ENCODE assay signal across 5 fruit fly cellular contexts in genomic region chr3R:9626880-9627401, dm6.
TF ChIP-seq lines count a peak whose summit lies in the region.

CG9427 (minus strand) TSS chr3R:9626930.
CG8319 (plus strand) TSS chr3R:9627321.

- TF ChIP-seq CTCF in whole organism, embryonic (GFP tag; optimal IDR thresholded peaks at IDR 0.05; lab: Kevin White, UChicago) = no peak

TF ChIP-seq in whole organism, adult, 20 proteins besides CTCF, POLR2A, EP300 and RAD21 (continues in another document):
- peak; percentile 39 for TF ChIP-seq CG1620 (GFP tag; optimal IDR thresholded peaks at IDR 0.05; lab: Kevin White, UChicago)
- no peak for TF ChIP-seq toe (GFP tag; optimal IDR thresholded peaks at IDR 0.05; lab: Kevin White, UChicago)
- no peak for TF ChIP-seq kay (GFP tag; lab: Kevin White, UChicago; ENCODE audit: borderline replicate concordance)
- TF ChIP-seq bab1 (GFP tag; optimal IDR thresholded peaks at IDR 0.05; lab: Kevin White, UChicago) = peak; percentile 85
- TF ChIP-seq CG7101 (tag; optimal IDR thresholded peaks at IDR 0.05; lab: Kevin White, UChicago) = peak; percentile 69
- no peak for TF ChIP-seq ovo (GFP tag; optimal IDR thresholded peaks at IDR 0.05; lab: Kevin White, UChicago)
- peak; percentile 28 for TF ChIP-seq cic (GFP tag; optimal IDR thresholded peaks at IDR 0.05; lab: Kevin White, UChicago)
- peak; percentile 9 for TF ChIP-seq CG7045 (GFP tag; optimal IDR thresholded peaks at IDR 0.05; lab: Kevin White, UChicago)
- TF ChIP-seq Mnt (GFP tag; optimal IDR thresholded peaks at IDR 0.05; lab: Kevin White, UChicago) = peak; percentile 78
- TF ChIP-seq CG11617 (GFP tag; optimal IDR thresholded peaks at IDR 0.05; lab: Kevin White, UChicago) = peak; percentile 61
- TF ChIP-seq CG14711 (tag; optimal IDR thresholded peaks at IDR 0.05; lab: Kevin White, UChicago) = peak; percentile 65
- no peak for TF ChIP-seq cnc (optimal IDR thresholded peaks at IDR 0.05; lab: Kevin White, UChicago)
- TF ChIP-seq CG12768 (GFP tag; optimal IDR thresholded peaks at IDR 0.05; lab: Kevin White, UChicago) = no peak
- TF ChIP-seq Hr96 (GFP tag; optimal IDR thresholded peaks at IDR 0.05; lab: Kevin White, UChicago) = no peak
- no peak for TF ChIP-seq CG5204 (GFP tag; optimal IDR thresholded peaks at IDR 0.05; lab: Kevin White, UChicago)
- TF ChIP-seq pad (GFP tag; optimal IDR thresholded peaks at IDR 0.05; lab: Kevin White, UChicago) = peak; percentile 23
- TF ChIP-seq CG33017 (tag; optimal IDR thresholded peaks at IDR 0.05; lab: Kevin White, UChicago) = peak; percentile 33
- no peak for TF ChIP-seq tj (GFP tag; optimal IDR thresholded peaks at IDR 0.05; lab: Kevin White, UChicago)

TF ChIP-seq in whole organism, embryonic, 481 proteins besides CTCF, POLR2A, EP300 and RAD21 (continues in another document):
- peak; percentile 18 for TF ChIP-seq ftz-f1 (GFP tag; optimal IDR thresholded peaks at IDR 0.05; lab: Kevin White, UChicago)
- peak; percentile 50 for TF ChIP-seq Nf-YB (GFP tag; optimal IDR thresholded peaks at IDR 0.05; lab: Kevin White, UChicago)
- TF ChIP-seq HHEX (GFP tag; optimal IDR thresholded peaks at IDR 0.05; lab: Kevin White, UChicago) = no peak
- no peak for TF ChIP-seq sima (GFP tag; optimal IDR thresholded peaks at IDR 0.05; lab: Kevin White, UChicago)
- peak; percentile 64 for TF ChIP-seq MBD-R2 (GFP tag; IDR thresholded peaks at IDR 0.05; lab: Robert Waterston, UW)
- peak; percentile 45 for TF ChIP-seq CG10209 (GFP tag; optimal IDR thresholded peaks at IDR 0.05; lab: Kevin White, UChicago)
- no peak for TF ChIP-seq CG3838 (GFP tag; optimal IDR thresholded peaks at IDR 0.05; lab: Kevin White, UChicago)
- peak; percentile 43 for TF ChIP-seq Meics (GFP tag; optimal IDR thresholded peaks at IDR 0.05; lab: Kevin White, UChicago)
- TF ChIP-seq mld (GFP tag; IDR thresholded peaks at IDR 0.05; lab: Robert Waterston, UW; ENCODE audit: partially characterized antibody) = 0 out of 3 replicates have a peak, but pooled peaks have one; percentile 40
- peak; percentile 49 for TF ChIP-seq Ssrp (tag; optimal IDR thresholded peaks at IDR 0.05; lab: Kevin White, UChicago)
- TF ChIP-seq Bteb2 (GFP tag; optimal IDR thresholded peaks at IDR 0.05; lab: Kevin White, UChicago) = peak; percentile 70
- TF ChIP-seq fd96Cb (tag; optimal IDR thresholded peaks at IDR 0.05; lab: Kevin White, UChicago) = peak; percentile 13
- TF ChIP-seq Ravus (GFP tag; IDR thresholded peaks at IDR 0.05; lab: Robert Waterston, UW) = no peak
- no peak for TF ChIP-seq lov (optimal IDR thresholded peaks at IDR 0.05; lab: Kevin White, UChicago)
- TF ChIP-seq lov (GFP tag; IDR thresholded peaks at IDR 0.05; lab: Robert Waterston, UW) = no peak
- TF ChIP-seq E2f2 (GFP tag; IDR thresholded peaks at IDR 0.05; lab: Robert Waterston, UW) = peak; percentile 94
- TF ChIP-seq mam (GFP tag; optimal IDR thresholded peaks at IDR 0.05; lab: Kevin White, UChicago) = peak; percentile 66
- no peak for TF ChIP-seq CG6272 (GFP tag; IDR thresholded peaks at IDR 0.05; lab: Robert Waterston, UW)
- TF ChIP-seq MESR4 (GFP tag; optimal IDR thresholded peaks at IDR 0.05; lab: Kevin White, UChicago) = peak; percentile 23

TF ChIP-seq in whole organism, prepupa, 60 proteins besides CTCF, POLR2A, EP300 and RAD21 (continues in another document):
- TF ChIP-seq fkh (GFP tag; optimal IDR thresholded peaks at IDR 0.05; lab: Kevin White, UChicago) (peak; percentile 93), vri (GFP tag; optimal IDR thresholded peaks at IDR 0.05; lab: Kevin White, UChicago) (peak; percentile 16), CG16779 (tag; optimal IDR thresholded peaks at IDR 0.05; lab: Kevin White, UChicago) (no peak), CG6854 (GFP tag; optimal IDR thresholded peaks at IDR 0.05; lab: Kevin White, UChicago) (no peak), CG4318 (GFP tag; optimal IDR thresholded peaks at IDR 0.05; lab: Kevin White, UChicago) (no peak), CG10631 (GFP tag; optimal IDR thresholded peaks at IDR 0.05; lab: Kevin White, UChicago) (peak; percentile 63), dac (GFP tag; optimal IDR thresholded peaks at IDR 0.05; lab: Kevin White, UChicago) (no peak), Hr4 (GFP tag; optimal IDR thresholded peaks at IDR 0.05; lab: Kevin White, UChicago) (no peak), salr (GFP tag; optimal IDR thresholded peaks at IDR 0.05; lab: Kevin White, UChicago) (no peak), CG8319 (GFP tag; optimal IDR thresholded peaks at IDR 0.05; lab: Kevin White, UChicago) (no peak), CG10669 (GFP tag; optimal IDR thresholded peaks at IDR 0.05; lab: Kevin White, UChicago) (no peak), CG3919 (GFP tag; optimal IDR thresholded peaks at IDR 0.05; lab: Kevin White, UChicago) (peak; percentile 52), dsx (GFP tag; optimal IDR thresholded peaks at IDR 0.05; lab: Kevin White, UChicago; ENCODE audit: poor library complexity, severe bottlenecking) (no peak), spab (GFP tag; optimal IDR thresholded peaks at IDR 0.05; lab: Kevin White, UChicago) (no peak), CG1621 (tag; optimal IDR thresholded peaks at IDR 0.05; lab: Kevin White, UChicago) (peak; percentile 6), Sox102F (GFP tag; optimal IDR thresholded peaks at IDR 0.05; lab: Kevin White, UChicago) (peak; percentile 52), CG11902 (GFP tag; optimal IDR thresholded peaks at IDR 0.05; lab: Kevin White, UChicago) (peak; percentile 10), CG3032 (tag; optimal IDR thresholded peaks at IDR 0.05; lab: Kevin White, UChicago) (peak; percentile 45), CG15336 (GFP tag; IDR thresholded peaks at IDR 0.05; lab: Robert Waterston, UW) (peak; percentile 31; the same call in 1 of the 2 replicates)

TF ChIP-seq in whole organism, pupa, 21 proteins besides CTCF, POLR2A, EP300 and RAD21:
- TF ChIP-seq CG4496 (GFP tag; IDR thresholded peaks at IDR 0.05; lab: Robert Waterston, UW) = no peak
- no peak for TF ChIP-seq CG13204 (GFP tag; optimal IDR thresholded peaks at IDR 0.05; lab: Kevin White, UChicago)
- TF ChIP-seq rn (GFP tag; IDR thresholded peaks at IDR 0.05; lab: Robert Waterston, UW) = no peak
- peak; percentile 3 for TF ChIP-seq CG8301 (tag; optimal IDR thresholded peaks at IDR 0.05; lab: Kevin White, UChicago)
- no peak for TF ChIP-seq CG34367 (tag; optimal IDR thresholded peaks at IDR 0.05; lab: Kevin White, UChicago)
- no peak for TF ChIP-seq CG14655 (GFP tag; optimal IDR thresholded peaks at IDR 0.05; lab: Kevin White, UChicago)
- peak; percentile 9 for TF ChIP-seq Snoo (tag; optimal IDR thresholded peaks at IDR 0.05; lab: Kevin White, UChicago)
- TF ChIP-seq gl (tag; optimal IDR thresholded peaks at IDR 0.05; lab: Kevin White, UChicago) = no peak
- no peak for TF ChIP-seq D1 (tag; optimal IDR thresholded peaks at IDR 0.05; lab: Kevin White, UChicago)
- no peak for TF ChIP-seq CG12605 (GFP tag; IDR thresholded peaks at IDR 0.05; lab: Robert Waterston, UW)
- peak; percentile 37 for TF ChIP-seq CG17806 (tag; optimal IDR thresholded peaks at IDR 0.05; lab: Kevin White, UChicago)
- peak; percentile 33 for TF ChIP-seq CG8159 (tag; optimal IDR thresholded peaks at IDR 0.05; lab: Kevin White, UChicago)
- TF ChIP-seq CG10348 (GFP tag; IDR thresholded peaks at IDR 0.05; lab: Robert Waterston, UW) = no peak
- TF ChIP-seq fd96Ca (GFP tag; IDR thresholded peaks at IDR 0.05; lab: Robert Waterston, UW) = no peak
- TF ChIP-seq Ets98B (GFP tag; IDR thresholded peaks at IDR 0.05; lab: Robert Waterston, UW) = no peak
- TF ChIP-seq Pif1A (GFP tag; optimal IDR thresholded peaks at IDR 0.05; lab: Kevin White, UChicago) = no peak
- TF ChIP-seq CG15710 (tag; optimal IDR thresholded peaks at IDR 0.05; lab: Kevin White, UChicago) = peak; percentile 24
- TF ChIP-seq CG9948 (tag; optimal IDR thresholded peaks at IDR 0.05; lab: Kevin White, UChicago) = peak; percentile 32
- TF ChIP-seq Pif1B (GFP tag; optimal IDR thresholded peaks at IDR 0.05; lab: Kevin White, UChicago) = peak; percentile 33
- TF ChIP-seq EcR (GFP tag; optimal IDR thresholded peaks at IDR 0.05; lab: Kevin White, UChicago) = no peak
- no peak for TF ChIP-seq CG32121 (GFP tag; IDR thresholded peaks at IDR 0.05; lab: Robert Waterston, UW)

TF ChIP-seq in whole organism, wandering third instar larva, 38 proteins besides CTCF, POLR2A, EP300 and RAD21 (continues in another document):
- TF ChIP-seq Hnf4 (GFP tag; optimal IDR thresholded peaks at IDR 0.05; lab: Kevin White, UChicago) = peak; percentile 79
- no peak for TF ChIP-seq Abd-B (GFP tag; optimal IDR thresholded peaks at IDR 0.05; lab: Kevin White, UChicago)
- TF ChIP-seq CrebA (GFP tag; optimal IDR thresholded peaks at IDR 0.05; lab: Kevin White, UChicago; ENCODE audit: borderline replicate concordance) = no peak
- TF ChIP-seq GATAd (GFP tag; optimal IDR thresholded peaks at IDR 0.05; lab: Kevin White, UChicago) = no peak
- no peak for TF ChIP-seq dl (GFP tag; optimal IDR thresholded peaks at IDR 0.05; lab: Kevin White, UChicago; ENCODE audit: insufficient read depth in 1 of 2, partially characterized antibody in 2 of 2)
- TF ChIP-seq Hr78 (GFP tag; optimal IDR thresholded peaks at IDR 0.05; lab: Kevin White, UChicago) = no peak
- TF ChIP-seq Dif (GFP tag; optimal IDR thresholded peaks at IDR 0.05; lab: Kevin White, UChicago; ENCODE audit: partially characterized antibody) = no peak
- no peak for TF ChIP-seq Mio (GFP tag; optimal IDR thresholded peaks at IDR 0.05; lab: Kevin White, UChicago)
- TF ChIP-seq CG32264 (GFP tag; optimal IDR thresholded peaks at IDR 0.05; lab: Kevin White, UChicago) = no peak
- TF ChIP-seq Sp1 (GFP tag; optimal IDR thresholded peaks at IDR 0.05; lab: Kevin White, UChicago) = peak; percentile 59
- TF ChIP-seq CG9705 (GFP tag; optimal IDR thresholded peaks at IDR 0.05; lab: Kevin White, UChicago) = peak; percentile 8
- peak; percentile 73 for TF ChIP-seq rgr (GFP tag; optimal IDR thresholded peaks at IDR 0.05; lab: Kevin White, UChicago)
- peak; percentile 58 for TF ChIP-seq brk (GFP tag; optimal IDR thresholded peaks at IDR 0.05; lab: Kevin White, UChicago)
- TF ChIP-seq h (GFP tag; optimal IDR thresholded peaks at IDR 0.05; lab: Kevin White, UChicago) = peak; percentile 75
- TF ChIP-seq N (GFP tag; optimal IDR thresholded peaks at IDR 0.05; lab: Kevin White, UChicago) = no peak
- TF ChIP-seq sage (GFP tag; optimal IDR thresholded peaks at IDR 0.05; lab: Kevin White, UChicago) = peak; percentile 6
- peak; percentile 60 for TF ChIP-seq fru (GFP tag; optimal IDR thresholded peaks at IDR 0.05; lab: Kevin White, UChicago)
- peak; percentile 45 for TF ChIP-seq OdsH (GFP tag; optimal IDR thresholded peaks at IDR 0.05; lab: Kevin White, UChicago)
- no peak for TF ChIP-seq Vsx2 (GFP tag; optimal IDR thresholded peaks at IDR 0.05; lab: Kevin White, UChicago; ENCODE audit: partially characterized antibody)
- no peak for TF ChIP-seq dmrt93B (GFP tag; optimal IDR thresholded peaks at IDR 0.05; lab: Kevin White, UChicago)
- TF ChIP-seq pan (optimal IDR thresholded peaks at IDR 0.05; lab: Kevin White, UChicago) = no peak
- peak; percentile 62 for TF ChIP-seq HLH106 (tag; optimal IDR thresholded peaks at IDR 0.05; lab: Kevin White, UChicago)
- peak; percentile 61 for TF ChIP-seq ey (GFP tag; optimal IDR thresholded peaks at IDR 0.05; lab: Kevin White, UChicago)
- TF ChIP-seq woc (GFP tag; optimal IDR thresholded peaks at IDR 0.05; lab: Kevin White, UChicago) = peak; percentile 25
- no peak for TF ChIP-seq Myc (optimal IDR thresholded peaks at IDR 0.05; lab: Kevin White, UChicago)
